Worm (Caenorhabditis elegans): ENCODE results near the gene cccp-1.

Gene cccp-1

DNA sequence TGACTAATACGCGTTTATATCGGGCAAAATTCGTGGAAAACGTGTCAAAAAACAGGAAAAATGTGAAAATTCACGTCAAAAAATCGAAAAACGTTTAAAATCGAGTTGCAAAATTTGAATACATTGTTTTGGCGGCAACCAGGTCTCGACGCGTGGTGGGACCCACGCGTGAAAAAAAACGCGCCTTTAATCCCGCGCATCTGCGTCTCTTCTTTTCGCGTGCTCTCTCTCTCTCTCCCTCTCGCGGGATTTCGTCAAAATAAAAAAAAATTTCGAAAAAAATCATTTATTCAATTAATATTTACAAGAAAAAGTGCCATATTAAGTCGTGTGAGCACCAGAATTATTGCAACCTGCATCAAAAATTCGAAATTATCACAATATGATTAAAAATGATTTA is 19.4 kb upstream of the cccp-1 start, which contains the start of gene ani-1 (continued):
- TF ChIP-seq egrh-3 (GFP tag; IDR thresholded peaks at IDR 0.05) = peak; percentile 49; the same call in 1 of the 2 replicates
- peak; percentile 57 for TF ChIP-seq lin-40 (tag; optimal IDR thresholded peaks at IDR 0.05)
- TF ChIP-seq mcd-1 (GFP tag; IDR thresholded peaks at IDR 0.05) = peak; percentile 83
- TF ChIP-seq xnd-1 (tag; optimal IDR thresholded peaks at IDR 0.05) = peak; percentile 72
- peak; percentile 93 for TF ChIP-seq madf-6 (GFP tag; IDR thresholded peaks at IDR 0.05)
- peak; percentile 89 for TF ChIP-seq madf-3 (GFP tag; IDR thresholded peaks at IDR 0.05)
- 0 out of 2 replicates have a peak, but pooled peaks have one; percentile 32 for TF ChIP-seq Y67H2A.10 (GFP tag; conservative IDR thresholded peaks at IDR 0.05)
- peak; percentile 66; the same call in 1 of the 2 replicates for TF ChIP-seq K11D2.4 (GFP tag; IDR thresholded peaks at IDR 0.05)
- TF ChIP-seq attf-3 (GFP tag; conservative IDR thresholded peaks at IDR 0.05) = no peak
- peak; percentile 97 for TF ChIP-seq hmg-1.2 (GFP tag; IDR thresholded peaks at IDR 0.05)
- TF ChIP-seq zim-3 (tag; optimal IDR thresholded peaks at IDR 0.05) = no peak
- no peak for TF ChIP-seq nhr-80 (tag; optimal IDR thresholded peaks at IDR 0.05)
- TF ChIP-seq snpc-3.4 (tag; optimal IDR thresholded peaks at IDR 0.05) = peak; percentile 68
- no peak for TF ChIP-seq ztf-18 (tag; optimal IDR thresholded peaks at IDR 0.05)
- no peak for TF ChIP-seq ceh-27 (GFP tag; optimal IDR thresholded peaks at IDR 0.05)
- peak; percentile 61 for TF ChIP-seq ekl-4 (GFP tag; IDR thresholded peaks at IDR 0.05)
- peak; percentile 52; the same call in 1 of the 2 replicates for TF ChIP-seq zfh-2 (GFP tag; conservative IDR thresholded peaks at IDR 0.05)
- TF ChIP-seq Y53G8AR.9 (GFP tag; conservative IDR thresholded peaks at IDR 0.05) = peak; percentile 57; the same call in 1 of the 2 replicates
- TF ChIP-seq attf-6 (GFP tag; IDR thresholded peaks at IDR 0.05) = 0 out of 2 replicates have a peak, but pooled peaks have one; percentile 10
- TF ChIP-seq unc-130 (GFP tag; optimal IDR thresholded peaks at IDR 0.05) = peak; percentile 47
- TF ChIP-seq K12H6.12 (tag; optimal IDR thresholded peaks at IDR 0.05) = peak; percentile 14
- TF ChIP-seq dpl-1 (GFP tag; optimal IDR thresholded peaks at IDR 0.05) = peak; percentile 87
- TF ChIP-seq tbp1 (GFP tag; optimal IDR thresholded peaks at IDR 0.05) = peak; percentile 57
- peak; percentile 91 for TF ChIP-seq efl-1 (GFP tag; optimal IDR thresholded peaks at IDR 0.05)
- peak; percentile 62 for TF ChIP-seq B0336.3 (GFP tag; IDR thresholded peaks at IDR 0.05)
- TF ChIP-seq nfyb-1 (GFP tag; IDR thresholded peaks at IDR 0.05) = peak; percentile 65
- TF ChIP-seq ceh-91 (GFP tag; IDR thresholded peaks at IDR 0.05) = peak; percentile 85

DNA sequence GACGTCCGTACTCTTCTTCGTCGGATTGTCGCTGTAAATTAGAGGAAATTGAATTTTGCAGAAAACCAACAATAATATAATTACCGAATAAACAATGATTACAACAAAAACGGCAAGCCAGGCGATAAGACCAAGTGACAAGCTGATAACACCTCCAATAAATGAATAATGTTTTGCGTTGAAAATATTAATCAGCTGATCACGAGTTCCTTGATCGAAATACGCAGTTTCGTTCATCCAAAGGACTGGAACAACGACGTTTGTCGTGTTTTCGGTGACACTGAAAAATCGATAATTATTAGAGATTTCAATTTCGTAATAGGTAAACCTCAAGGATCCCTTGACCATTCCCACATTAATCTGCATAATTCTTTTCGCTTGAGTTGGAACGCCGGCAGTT is 18.9 kb upstream of the cccp-1 start:
- TF ChIP-seq cebp-1 (GFP tag; IDR thresholded peaks at IDR 0.05) = no peak
- TF ChIP-seq cebp-1 (tag; optimal IDR thresholded peaks at IDR 0.05) = peak; percentile 2
- TF ChIP-seq unc-62 (GFP tag; optimal IDR thresholded peaks at IDR 0.05) = no peak
- peak; percentile 37 for TF ChIP-seq nhr-80 (tag; optimal IDR thresholded peaks at IDR 0.05)
- peak; percentile 34; the same call in 1 of the 2 replicates for TF ChIP-seq rcor-1 (GFP tag; IDR thresholded peaks at IDR 0.05)

DNA sequence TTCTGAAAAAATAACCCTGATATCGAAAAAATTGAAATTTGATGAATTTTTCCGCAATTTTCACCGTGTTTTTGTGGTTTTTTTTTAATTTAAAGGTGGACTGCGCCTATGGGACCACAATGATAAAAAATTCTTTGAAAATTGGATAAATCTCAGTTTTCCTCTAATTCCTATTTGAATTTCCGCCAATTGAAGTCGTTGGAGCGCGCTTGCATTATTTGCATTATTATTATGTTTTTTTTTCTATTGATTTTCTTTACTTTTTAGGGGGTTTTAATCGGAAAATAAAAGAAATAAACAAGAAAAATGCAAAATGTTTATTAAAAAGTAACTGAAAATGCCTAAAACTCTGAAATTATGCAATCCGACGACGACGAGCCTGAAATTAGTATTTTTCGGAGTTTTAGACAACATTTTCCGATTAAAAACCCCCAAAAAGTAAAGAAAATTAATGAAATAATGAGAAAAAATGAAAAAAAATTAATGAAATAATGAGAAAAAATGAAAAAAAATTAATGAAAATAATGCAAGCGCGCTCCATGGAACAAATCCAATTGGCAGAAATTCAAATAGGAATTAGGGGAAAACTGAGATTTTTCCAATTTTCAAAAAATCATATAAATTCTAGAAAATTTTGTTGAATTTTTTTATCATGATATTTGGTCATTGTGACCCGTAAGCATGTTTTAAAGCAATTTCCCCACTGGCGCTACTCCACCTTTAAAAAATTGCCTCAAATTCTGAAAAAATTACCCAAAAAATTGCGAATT is 16.8 kb upstream of the cccp-1 start:
- TF ChIP-seq tlf-1 (GFP tag; optimal IDR thresholded peaks at IDR 0.05) (no peak), mcd-1 (GFP tag; IDR thresholded peaks at IDR 0.05) (peak; percentile 49), ekl-4 (GFP tag; IDR thresholded peaks at IDR 0.05) (peak; percentile 34; the same call in 1 of the 2 replicates)
